Worm (Caenorhabditis elegans) whole organism, early embryonic: ENCODE data around the gene sqt-2.

Experiments
- B0310.2 ChIP-seq: sonication (generic microtip); optimal IDR thresholded peaks from 2 replicates; lab custom pipeline; 2016; ENCODE audit warnings: mild to moderate bottlenecking, missing genetic modification characterization, missing compliant biosample characterization
- F13C5.2 ChIP-seq: sonication (generic microtip); optimal IDR thresholded peaks from 2 replicates; lab custom pipeline; 2017; ENCODE audit warnings: mild to moderate bottlenecking, missing genetic modification characterization, inconsistent platforms, missing compliant biosample characterization
- aly-1 ChIP-seq: sonication (generic microtip); optimal IDR thresholded peaks from 2 replicates; lab custom pipeline; 2016; ENCODE audit warnings: missing genetic modification characterization, missing compliant biosample characterization
- ama-1 ChIP-seq: fragments of 150-350 bp; optimal IDR thresholded peaks from 2 replicates; lab custom pipeline; 2014
- ceh-13 ChIP-seq: fragments of 200-800 bp; sonication (Bioruptor generic); optimal IDR thresholded peaks from 2 replicates; lab custom pipeline; 2018; ENCODE audit warnings: mild to moderate bottlenecking, missing genetic modification characterization, missing compliant biosample characterization
- ceh-36 ChIP-seq: sonication (generic microtip); optimal IDR thresholded peaks from 2 replicates; lab custom pipeline; 2016; ENCODE audit warnings: missing genetic modification characterization, inconsistent platforms, missing compliant biosample characterization
- ets-7 ChIP-seq: sonication (generic microtip); optimal IDR thresholded peaks from 2 replicates; lab custom pipeline; 2016; ENCODE audit warnings: missing genotype, missing genetic modification characterization, missing compliant biosample characterization
- flt-1 ChIP-seq: fragments of 200-800 bp; sonication (Bioruptor generic); IDR thresholded peaks from 2 replicates; pipeline ENCODE4 v1.3.6; 2022; ENCODE audit warnings: missing genetic modification characterization, missing compliant biosample characterization
- hmbx-1 ChIP-seq: sonication (generic microtip); optimal IDR thresholded peaks from 2 replicates; lab custom pipeline; 2016; ENCODE audit warnings: mild to moderate bottlenecking, missing genetic modification characterization, missing compliant biosample characterization
- hmg-4 ChIP-seq: fragments of 200-800 bp; sonication (Bioruptor generic); optimal IDR thresholded peaks from 2 replicates; lab custom pipeline; 2018; ENCODE audit warnings: mild to moderate bottlenecking, missing genetic modification characterization, missing compliant biosample characterization
- hnd-1 ChIP-seq: sonication (generic microtip); optimal IDR thresholded peaks from 2 replicates; lab custom pipeline; 2016; ENCODE audit warnings: missing genetic modification characterization, missing compliant biosample characterization
- pes-1 ChIP-seq: fragments of 200-800 bp; sonication (Bioruptor generic); IDR thresholded peaks from 2 replicates; pipeline ENCODE4 v1.3.6; 2022; ENCODE audit warnings: missing genetic modification reagents, missing genetic modification characterization, missing compliant biosample characterization
- scrt-1 ChIP-seq: fragments of 200-800 bp; sonication (Bioruptor generic); IDR thresholded peaks from 2 replicates; pipeline ENCODE4 v1.3.6; 2022; ENCODE audit warnings: missing genetic modification characterization, missing compliant biosample characterization
- sea-1 ChIP-seq: fragments of 200-800 bp; sonication (Bioruptor generic); conservative IDR thresholded peaks from 2 replicates; pipeline ENCODE4 v1.3.6; 2022; ENCODE audit warnings: missing genetic modification characterization, missing compliant biosample characterization
- tbx-11 ChIP-seq: fragments of 200-800 bp; sonication (Bioruptor generic); IDR thresholded peaks from 2 replicates; pipeline ENCODE4 v1.3.6; 2022; ENCODE audit warnings: missing genetic modification characterization, missing compliant biosample characterization
- tbx-37 ChIP-seq: fragments of 200-800 bp; sonication (Bioruptor generic); conservative IDR thresholded peaks from 2 replicates; pipeline ENCODE4 v1.3.6; 2022; ENCODE audit warnings: missing genetic modification reagents, missing genetic modification characterization, missing compliant biosample characterization
- tra-4 ChIP-seq: sonication (generic microtip); optimal IDR thresholded peaks from 2 replicates; lab custom pipeline; 2017; ENCODE audit warnings: missing genetic modification characterization, missing compliant biosample characterization

The sqt-2 gene

DNA sequence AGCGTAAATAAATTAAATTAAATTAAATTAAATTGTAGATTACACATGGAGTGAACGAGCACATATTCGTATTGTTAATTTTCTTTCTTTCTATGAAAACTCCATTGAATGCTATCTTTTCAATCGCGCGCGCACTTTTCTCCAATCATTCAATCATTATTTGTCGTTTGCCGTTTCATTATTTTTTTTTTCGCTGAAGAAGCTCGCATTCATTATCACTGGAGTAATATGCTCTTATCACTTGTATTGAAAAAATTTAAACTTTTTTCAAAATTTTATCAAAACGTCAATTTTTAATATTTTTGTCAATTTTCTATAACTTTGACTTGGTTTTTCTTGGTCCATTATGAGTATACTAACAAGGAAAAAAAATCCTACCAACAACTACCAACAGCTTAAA, 42.4 kb downstream of the sqt-2 start:
- TF ChIP-seq aly-1 (tag; lab: Kevin White, UChicago) (no peak), sea-1 (GFP tag; lab: Robert Waterston, UW) (no peak), hmbx-1 (tag; lab: Kevin White, UChicago) (no peak), ets-7 (tag; lab: Kevin White, UChicago) (no peak), hnd-1 (tag; lab: Kevin White, UChicago) (no peak), ama-1 (lab: Kevin White, UChicago) (no peak), tra-4 (no peak), flt-1 (GFP tag; lab: Robert Waterston, UW) (no peak), F13C5.2 (no peak), tbx-37 (GFP tag; lab: Robert Waterston, UW) (no peak), pes-1 (no peak), hmg-4 (GFP tag; lab: Kevin White, UChicago) (no peak), B0310.2 (no peak), ceh-13 (no peak), ceh-36 (tag; lab: Kevin White, UChicago) (no peak), scrt-1 (GFP tag; lab: Robert Waterston, UW) (no peak), tbx-11 (GFP tag; lab: Robert Waterston, UW) (no peak)

DNA sequence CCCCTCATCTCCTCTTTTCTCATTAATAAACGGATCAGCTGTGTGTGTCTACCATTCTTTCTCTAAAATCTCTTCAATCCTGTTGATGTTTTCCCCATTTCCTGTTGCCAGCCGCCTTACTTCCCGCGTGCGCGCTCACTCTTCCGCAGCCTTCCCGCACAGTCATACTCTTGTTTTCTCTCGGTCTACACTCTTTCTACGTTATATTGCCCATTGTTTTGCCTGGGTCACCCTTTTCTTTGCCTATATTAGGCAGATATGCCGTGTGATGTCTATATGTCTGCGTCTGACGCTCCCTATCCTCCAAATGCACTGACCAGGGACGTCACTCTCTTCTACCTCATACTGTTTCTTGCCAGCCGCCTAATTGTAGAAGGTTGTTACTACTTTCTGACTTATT, 43.2 kb downstream of the sqt-2 start:
- TF ChIP-seq scrt-1 (GFP tag; lab: Robert Waterston, UW) (no peak), flt-1 (GFP tag; lab: Robert Waterston, UW) (no peak), sea-1 (GFP tag; lab: Robert Waterston, UW) (no peak), tra-4 (no peak), ceh-13 (no peak), F13C5.2 (peak; percentile 53), B0310.2 (peak; percentile 12), ceh-36 (tag; lab: Kevin White, UChicago) (no peak), pes-1 (0 out of 2 replicates have a peak, but pooled peaks have one; percentile 6), tbx-37 (GFP tag; lab: Robert Waterston, UW) (no peak), aly-1 (tag; lab: Kevin White, UChicago) (peak; percentile 39), tbx-11 (GFP tag; lab: Robert Waterston, UW) (no peak), hmbx-1 (tag; lab: Kevin White, UChicago) (no peak), ama-1 (lab: Kevin White, UChicago) (no peak), hnd-1 (tag; lab: Kevin White, UChicago) (no peak), ets-7 (tag; lab: Kevin White, UChicago) (peak; percentile 34), hmg-4 (GFP tag; lab: Kevin White, UChicago) (peak; percentile 68)

DNA sequence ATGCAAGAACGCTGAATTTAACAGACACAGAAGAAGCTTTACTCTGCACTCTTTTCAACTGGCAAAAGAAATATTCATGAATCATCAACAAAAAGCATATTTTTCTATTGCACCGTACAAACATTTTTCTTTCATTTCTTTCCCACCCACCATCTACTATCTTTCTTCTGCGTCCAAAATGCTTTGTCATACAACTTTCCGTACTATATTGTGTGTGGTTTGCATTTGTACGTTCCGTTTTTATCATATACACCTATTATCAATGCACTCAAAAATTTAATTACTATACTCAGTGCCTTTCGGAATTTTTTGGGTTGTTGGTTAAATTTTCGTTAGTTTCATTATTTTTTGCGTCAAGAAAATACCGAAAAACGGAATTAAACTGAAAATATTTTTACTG, 44.5 kb downstream of the sqt-2 start:
- TF ChIP-seq tra-4 (no peak), hmg-4 (GFP tag; lab: Kevin White, UChicago) (no peak), scrt-1 (GFP tag; lab: Robert Waterston, UW) (no peak), tbx-37 (GFP tag; lab: Robert Waterston, UW) (no peak), ets-7 (tag; lab: Kevin White, UChicago) (no peak), hmbx-1 (tag; lab: Kevin White, UChicago) (no peak), flt-1 (GFP tag; lab: Robert Waterston, UW) (no peak), hnd-1 (tag; lab: Kevin White, UChicago) (no peak), ceh-36 (tag; lab: Kevin White, UChicago) (no peak), aly-1 (tag; lab: Kevin White, UChicago) (no peak), ceh-13 (no peak), B0310.2 (no peak), sea-1 (GFP tag; lab: Robert Waterston, UW) (no peak), pes-1 (no peak)

DNA sequence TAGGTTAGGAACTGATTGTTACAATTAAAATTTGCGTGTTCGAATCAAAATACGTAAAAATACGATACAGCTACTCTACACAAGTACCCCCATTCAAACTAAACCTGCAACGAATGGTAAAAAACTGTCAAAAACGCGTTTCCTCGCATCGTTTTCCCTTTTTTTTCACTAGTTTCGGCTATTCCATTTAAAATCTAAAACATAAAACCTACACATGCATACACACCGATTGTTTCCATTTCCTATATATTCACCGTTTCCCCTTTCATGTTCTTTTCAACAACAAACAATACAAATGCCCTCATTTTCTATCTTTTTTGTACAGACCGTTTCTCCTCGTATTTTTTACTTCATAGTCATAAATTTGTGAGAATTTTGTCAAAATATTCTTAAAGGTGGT, 45.6 kb downstream of the sqt-2 start:
- TF ChIP-seq tbx-11 (GFP tag; lab: Robert Waterston, UW) = no peak
- no peak for TF ChIP-seq hmbx-1 (tag; lab: Kevin White, UChicago)
- TF ChIP-seq pes-1 = no peak
- no peak for TF ChIP-seq tbx-37 (GFP tag; lab: Robert Waterston, UW)
- TF ChIP-seq F13C5.2 = no peak
- TF ChIP-seq hmg-4 (GFP tag; lab: Kevin White, UChicago) = no peak
- TF ChIP-seq flt-1 (GFP tag; lab: Robert Waterston, UW) = no peak
- no peak for TF ChIP-seq ceh-36 (tag; lab: Kevin White, UChicago)
- no peak for TF ChIP-seq aly-1 (tag; lab: Kevin White, UChicago)
- TF ChIP-seq ceh-13 = no peak
- TF ChIP-seq ama-1 (lab: Kevin White, UChicago) = no peak
- no peak for TF ChIP-seq scrt-1 (GFP tag; lab: Robert Waterston, UW)
- no peak for TF ChIP-seq hnd-1 (tag; lab: Kevin White, UChicago)
- TF ChIP-seq tra-4 = no peak
- TF ChIP-seq ets-7 (tag; lab: Kevin White, UChicago) = no peak
- TF ChIP-seq sea-1 (GFP tag; lab: Robert Waterston, UW) = no peak

DNA sequence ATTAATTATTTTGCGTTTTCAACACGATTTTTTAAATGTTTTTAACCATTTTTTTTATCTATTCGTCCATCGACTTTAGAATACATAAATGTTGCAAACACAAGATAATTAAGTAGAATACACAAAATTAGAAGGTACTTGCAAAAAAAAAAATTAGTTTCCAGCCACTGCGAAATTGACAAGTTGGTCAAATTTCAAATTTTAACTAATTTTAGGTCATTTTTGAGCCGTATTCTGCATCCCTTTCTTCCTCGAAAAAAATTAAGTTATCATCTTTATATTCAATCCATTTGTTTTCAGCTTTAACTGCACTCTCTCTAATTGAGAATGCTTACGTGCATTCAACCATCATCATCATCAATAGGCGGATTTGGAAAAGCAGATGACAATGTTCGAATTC, 46.2 kb downstream of the sqt-2 start, which contains the start of gene egl-26:
egl-26 (plus strand) TSS at position 301 of the 400 bp plus-strand sequence.
- no peak for TF ChIP-seq hmbx-1 (tag; lab: Kevin White, UChicago)
- TF ChIP-seq scrt-1 (GFP tag; lab: Robert Waterston, UW) = no peak
- no peak for TF ChIP-seq pes-1
- no peak for TF ChIP-seq ets-7 (tag; lab: Kevin White, UChicago)
- no peak for TF ChIP-seq sea-1 (GFP tag; lab: Robert Waterston, UW)
- TF ChIP-seq ceh-36 (tag; lab: Kevin White, UChicago) = no peak
- no peak for TF ChIP-seq flt-1 (GFP tag; lab: Robert Waterston, UW)
- no peak for TF ChIP-seq F13C5.2
- TF ChIP-seq hnd-1 (tag; lab: Kevin White, UChicago) = no peak
- no peak for TF ChIP-seq ama-1 (lab: Kevin White, UChicago)
- no peak for TF ChIP-seq tbx-11 (GFP tag; lab: Robert Waterston, UW)
- no peak for TF ChIP-seq hmg-4 (GFP tag; lab: Kevin White, UChicago)
- TF ChIP-seq aly-1 (tag; lab: Kevin White, UChicago) = no peak
- TF ChIP-seq tra-4 = no peak
- TF ChIP-seq tbx-37 (GFP tag; lab: Robert Waterston, UW) = no peak
- TF ChIP-seq ceh-13 = no peak
- no peak for TF ChIP-seq B0310.2

DNA sequence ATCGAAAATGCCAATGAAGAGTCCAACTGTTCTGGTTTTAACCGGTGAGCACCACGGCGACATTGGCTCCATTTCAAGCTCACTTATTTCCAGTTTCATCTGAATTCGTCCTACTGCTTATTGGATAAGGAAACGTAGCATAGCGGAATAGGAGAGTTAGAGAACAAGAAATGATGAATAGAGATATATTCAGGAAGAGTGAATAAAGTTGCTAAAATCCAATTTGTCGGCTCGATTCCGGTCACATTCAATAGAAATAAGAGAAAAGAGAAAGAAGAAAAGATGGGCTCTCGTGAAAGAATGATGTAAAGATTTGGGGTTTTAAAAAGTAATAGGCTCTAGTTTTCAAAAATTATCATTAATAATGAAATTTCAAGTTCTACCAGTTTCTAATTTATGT, 50.2 kb downstream of the sqt-2 start:
- no peak for TF ChIP-seq ceh-36 (tag; lab: Kevin White, UChicago)
- no peak for TF ChIP-seq scrt-1 (GFP tag; lab: Robert Waterston, UW)
- no peak for TF ChIP-seq ama-1 (lab: Kevin White, UChicago)
- TF ChIP-seq aly-1 (tag; lab: Kevin White, UChicago) = no peak
- TF ChIP-seq ceh-13 = no peak
- no peak for TF ChIP-seq tbx-11 (GFP tag; lab: Robert Waterston, UW)
- TF ChIP-seq sea-1 (GFP tag; lab: Robert Waterston, UW) = no peak
- TF ChIP-seq F13C5.2 = no peak
- no peak for TF ChIP-seq hmg-4 (GFP tag; lab: Kevin White, UChicago)
- no peak for TF ChIP-seq ets-7 (tag; lab: Kevin White, UChicago)
- TF ChIP-seq flt-1 (GFP tag; lab: Robert Waterston, UW) = no peak
- TF ChIP-seq B0310.2 = no peak
- TF ChIP-seq tra-4 = no peak
- no peak for TF ChIP-seq hnd-1 (tag; lab: Kevin White, UChicago)
- no peak for TF ChIP-seq pes-1
- no peak for TF ChIP-seq hmbx-1 (tag; lab: Kevin White, UChicago)
- TF ChIP-seq tbx-37 (GFP tag; lab: Robert Waterston, UW) = no peak
